Worm (Caenorhabditis elegans) whole organism, L4 larva: Measurements from ENCODE around the gene nep-20.

Experiments
- ceh-82 ChIP-seq: sonication (generic microtip); optimal IDR thresholded peaks from 2 replicates; lab custom pipeline; 2017; ENCODE audit warnings: missing biosample characterization, missing genetic modification characterization
- lin-39 ChIP-seq: fragments of 150-350 bp; optimal IDR thresholded peaks from 2 replicates; lab custom pipeline; 2014; ENCODE audit warnings: missing biosample characterization, missing genetic modification reagents, missing genetic modification characterization
- lsy-2 ChIP-seq, 2 experiments: fragments of 150-350 bp in 1 of 2; sonication (generic microtip) in 1 of 2; optimal IDR thresholded peaks; 2 replicates each; lab custom pipeline; 2014 to 2017; ENCODE audit warnings: missing biosample characterization in 2 of 2, missing genetic modification characterization in 2 of 2
- mxl-3 ChIP-seq: fragments of 200-800 bp; sonication (Bioruptor generic); optimal IDR thresholded peaks from 2 replicates; lab custom pipeline; 2018; ENCODE audit warnings: mild to moderate bottlenecking, missing genetic modification characterization, missing compliant biosample characterization
- nhr-11 ChIP-seq: fragments of 150-350 bp; optimal IDR thresholded peaks from 2 replicates; lab custom pipeline; 2014; ENCODE audit warnings: missing biosample characterization, missing genetic modification characterization
- nhr-48 ChIP-seq: sonication (generic microtip); optimal IDR thresholded peaks from 2 replicates; lab custom pipeline; 2016; ENCODE audit warnings: mild to moderate bottlenecking, missing genetic modification characterization, missing compliant biosample characterization
- pha-4 ChIP-seq, 2 experiments: fragments of 150-350 bp in 1 of 2; fragments of 200-800 bp in 1 of 2; sonication (Bioruptor generic) in 1 of 2; IDR thresholded peaks in 1 of 2; optimal IDR thresholded peaks in 1 of 2; 2 replicates each; pipeline versions ENCODE4 v1.3.6 to Lab custom; 2014 to 2022; ENCODE audit warnings: missing genetic modification characterization in 2 of 2, missing genetic modification reagents in 2 of 2, missing biosample characterization in 1 of 2, missing compliant biosample characterization in 1 of 2
- unc-62 ChIP-seq, 3 experiments: fragments of 150-350 bp in 1 of 3; sonication (generic microtip); optimal IDR thresholded peaks in 2 of 3; peaks in 1 of 3; 1 replicate in 1 of 3; 2 replicates in 2 of 3; lab custom pipeline; 2014 to 2017; ENCODE audit warnings: missing biosample characterization in 3 of 3, missing genetic modification characterization in 3 of 3, missing genetic modification reagents in 3 of 3, missing genotype in 1 of 3

- TF ChIP-seq lsy-2 (tag; optimal IDR thresholded peaks at IDR 0.05; lab: Kevin White, UChicago) (no peak), unc-62 (GFP tag; optimal IDR thresholded peaks at IDR 0.05 in 1 of 2; lab: Kevin White, UChicago) (no peak), unc-62 (tag; optimal IDR thresholded peaks at IDR 0.05; lab: Kevin White, UChicago) (no peak), ceh-82 (tag; lab: Kevin White, UChicago) (no peak), mxl-3 (GFP tag; lab: Kevin White, UChicago) (no peak), nhr-48 (tag; lab: Kevin White, UChicago) (no peak), nhr-11 (no peak), lin-39 (tag; lab: Kevin White, UChicago) (no peak), pha-4 (GFP tag; IDR thresholded peaks at IDR 0.05; lab: Robert Waterston, UW) (no peak), pha-4 (tag; optimal IDR thresholded peaks at IDR 0.05; lab: Kevin White, UChicago) (no peak)
These were observed 9.6 kb downstream of the nep-20 start, which contains the start of gene T06D4.2 for ce11 chrII:3385736-3386135.
